Fruit fly (Drosophila melanogaster) whole organism, embryonic: Measurements from ENCODE around the gene wda.
A peak's percentile ranks its signal among the peaks of the same experiment; 100 is the strongest.

Source experiments
- Aef1 ChIP-seq: fragments of 200-800 bp; sonication (Bioruptor generic); IDR thresholded peaks from 3 replicates; pipeline ENCODE4 v1.3.6; 2022; ENCODE audit warnings: missing biosample characterization, missing genetic modification characterization
- BtbVII ChIP-seq: fragments of 200-800 bp; sonication (Bioruptor generic); optimal IDR thresholded peaks from 3 replicates; lab custom pipeline; 2017; ENCODE audit warnings: missing biosample characterization, mild to moderate bottlenecking, missing genetic modification characterization
- CG12071 ChIP-seq: fragments of 200-800 bp; sonication (Bioruptor generic); optimal IDR thresholded peaks from 3 replicates; lab custom pipeline; 2018; ENCODE audit warnings: missing biosample characterization, mild to moderate bottlenecking, missing genetic modification characterization
- CG12236 ChIP-seq: fragments of 200-800 bp; sonication (Bioruptor generic); optimal IDR thresholded peaks from 2 replicates; lab custom pipeline; 2016; ENCODE audit warnings: missing biosample characterization, missing genetic modification characterization
- CG1529 ChIP-seq: fragments of 200-800 bp; sonication (Bioruptor generic); optimal IDR thresholded peaks from 3 replicates; lab custom pipeline; 2018; ENCODE audit warnings: missing biosample characterization, missing genetic modification characterization
- CG1602 ChIP-seq: fragments of 200-800 bp; sonication (Bioruptor generic); optimal IDR thresholded peaks from 3 replicates; lab custom pipeline; 2016; ENCODE audit warnings: missing biosample characterization, missing genetic modification characterization
- CG18599 ChIP-seq: fragments of 200-800 bp; sonication (Bioruptor generic); optimal IDR thresholded peaks from 3 replicates; lab custom pipeline; 2017; ENCODE audit warnings: missing biosample characterization, missing genetic modification characterization, mild to moderate bottlenecking, moderate library complexity, missing genetic modification reagents
- CG2116 ChIP-seq: fragments of 200-800 bp; sonication (Bioruptor generic); optimal IDR thresholded peaks from 3 replicates; lab custom pipeline; 2018; ENCODE audit warnings: missing biosample characterization, mild to moderate bottlenecking, missing genetic modification characterization
- CG31441 ChIP-seq: fragments of 200-800 bp; sonication (Bioruptor generic); IDR thresholded peaks from 2 replicates; pipeline ENCODE4 v1.3.6; 2022; ENCODE audit warnings: missing biosample characterization, missing genetic modification characterization
- CG34224 ChIP-seq: fragments of 200-800 bp; sonication (Bioruptor generic); IDR thresholded peaks from 3 replicates; pipeline ENCODE4 v1.3.6; 2022; ENCODE audit warnings: missing biosample characterization, missing genetic modification characterization; ENCODE audit not compliant: partially characterized antibody
- CG34376 ChIP-seq: fragments of 200-800 bp; sonication (Bioruptor generic); optimal IDR thresholded peaks from 2 replicates; lab custom pipeline; 2018; ENCODE audit warnings: missing biosample characterization, mild to moderate bottlenecking, missing genetic modification characterization
- CG5953 ChIP-seq: fragments of 200-800 bp; sonication (Bioruptor generic); IDR thresholded peaks from 2 replicates; pipeline ENCODE4 v1.3.6; 2022; ENCODE audit warnings: missing biosample characterization, missing genetic modification characterization
- CG6254 ChIP-seq: fragments of 200-800 bp; sonication (Bioruptor generic); optimal IDR thresholded peaks from 3 replicates; lab custom pipeline; 2017; ENCODE audit warnings: mild to moderate bottlenecking, missing biosample characterization, missing genetic modification reagents, missing genetic modification characterization
- CG6791 ChIP-seq: fragments of 200-800 bp; sonication (Bioruptor generic); IDR thresholded peaks from 3 replicates; pipeline ENCODE4 v1.3.6; 2022; ENCODE audit warnings: missing biosample characterization, missing genetic modification characterization; ENCODE audit not compliant: partially characterized antibody
- CG7963 ChIP-seq: fragments of 200-800 bp; sonication (Bioruptor generic); IDR thresholded peaks from 3 replicates; pipeline ENCODE4 v1.3.6; 2022; ENCODE audit warnings: missing biosample characterization, missing genetic modification characterization; ENCODE audit not compliant: partially characterized antibody
- CG8388 ChIP-seq: fragments of 200-800 bp; sonication (Bioruptor generic); optimal IDR thresholded peaks from 2 replicates; lab custom pipeline; 2019; ENCODE audit warnings: missing biosample characterization, mild to moderate bottlenecking, missing genetic modification characterization, moderate library complexity
- CG9932 ChIP-seq: fragments of 200-800 bp; sonication (Bioruptor generic); IDR thresholded peaks from 2 replicates; pipeline ENCODE4 v1.3.6; 2022; ENCODE audit warnings: missing biosample characterization, missing genetic modification characterization
- CHES-1-like ChIP-seq: fragments of 200-800 bp; sonication (Bioruptor generic); optimal IDR thresholded peaks from 2 replicates; lab custom pipeline; 2016; ENCODE audit warnings: missing biosample characterization, missing genetic modification characterization
- Fer3 ChIP-seq: fragments of 200-800 bp; sonication (Bioruptor generic); optimal IDR thresholded peaks from 2 replicates; lab custom pipeline; 2018; ENCODE audit warnings: missing biosample characterization, mild to moderate bottlenecking, missing genetic modification characterization, moderate library complexity
- GATAe ChIP-seq: fragments of 200-800 bp; sonication (Bioruptor generic); conservative IDR thresholded peaks from 2 replicates; pipeline ENCODE4 v1.3.6; 2022; ENCODE audit warnings: missing biosample characterization, missing genetic modification characterization
- HHEX ChIP-seq: fragments of 200-800 bp; sonication (Bioruptor generic); optimal IDR thresholded peaks from 3 replicates; lab custom pipeline; 2017; ENCODE audit warnings: missing biosample characterization, mild to moderate bottlenecking, missing genetic modification characterization, missing genetic modification reagents
- HLH4C ChIP-seq: fragments of 200-800 bp; sonication (Bioruptor generic); IDR thresholded peaks from 3 replicates; pipeline ENCODE4 v1.3.6; 2022; ENCODE audit warnings: missing biosample characterization, missing genetic modification characterization; ENCODE audit not compliant: partially characterized antibody
- HmgZ ChIP-seq: fragments of 200-800 bp; sonication (Bioruptor generic); optimal IDR thresholded peaks from 2 replicates; lab custom pipeline; 2018; ENCODE audit warnings: missing biosample characterization, mild to moderate bottlenecking, missing genetic modification characterization
- Mes4 ChIP-seq: fragments of 200-800 bp; sonication (Bioruptor generic); optimal IDR thresholded peaks from 2 replicates; lab custom pipeline; 2016; ENCODE audit warnings: missing biosample characterization, missing genetic modification characterization
- NFAT ChIP-seq: fragments of 200-800 bp; sonication (Bioruptor generic); IDR thresholded peaks from 2 replicates; pipeline ENCODE4 v1.3.6; 2022; ENCODE audit warnings: missing biosample characterization, missing genetic modification characterization
- Rfx ChIP-seq: fragments of 200-800 bp; sonication (Bioruptor generic); IDR thresholded peaks from 2 replicates; pipeline ENCODE4 v1.3.6; 2022; ENCODE audit warnings: missing biosample characterization, missing genetic modification characterization
- Scr ChIP-seq: fragments of 200-800 bp; sonication (Bioruptor generic); IDR thresholded peaks from 2 replicates; pipeline ENCODE4 v1.3.6; 2022; ENCODE audit warnings: missing biosample characterization, missing genetic modification characterization; ENCODE audit not compliant: partially characterized antibody
- Sry-β ChIP-seq: fragments of 200-800 bp; sonication (Bioruptor generic); optimal IDR thresholded peaks from 2 replicates; lab custom pipeline; 2018; ENCODE audit warnings: missing biosample characterization, mild to moderate bottlenecking, missing genetic modification characterization, moderate library complexity
- Xrp1 ChIP-seq: fragments of 200-800 bp; sonication (Bioruptor generic); IDR thresholded peaks from 2 replicates; pipeline ENCODE4 v1.3.6; 2022; ENCODE audit warnings: missing biosample characterization, missing genetic modification characterization
- abd-A ChIP-seq: fragments of 200-800 bp; sonication (Bioruptor generic); optimal IDR thresholded peaks from 3 replicates; lab custom pipeline; 2019; ENCODE audit warnings: missing biosample characterization, mild to moderate bottlenecking, missing genetic modification characterization, moderate library complexity
- ara ChIP-seq: fragments of 200-800 bp; sonication (Bioruptor generic); IDR thresholded peaks from 2 replicates; pipeline ENCODE4 v1.3.6; 2022; ENCODE audit warnings: missing biosample characterization, missing genetic modification characterization
- bbx ChIP-seq: fragments of 200-800 bp; sonication (Bioruptor generic); IDR thresholded peaks from 2 replicates; pipeline ENCODE4 v1.3.6; 2022; ENCODE audit warnings: missing biosample characterization, missing genetic modification characterization; ENCODE audit not compliant: partially characterized antibody
- cwo ChIP-seq: fragments of 200-800 bp; sonication (Bioruptor generic); optimal IDR thresholded peaks from 3 replicates; lab custom pipeline; 2017; ENCODE audit warnings: missing biosample characterization, missing genetic modification characterization, mild to moderate bottlenecking, moderate library complexity, missing genetic modification reagents
- ems ChIP-seq: fragments of 200-800 bp; sonication (Bioruptor generic); optimal IDR thresholded peaks from 3 replicates; lab custom pipeline; 2016; ENCODE audit warnings: missing biosample characterization, missing genetic modification characterization
- fd102C ChIP-seq: fragments of 200-800 bp; sonication (Bioruptor generic); optimal IDR thresholded peaks from 2 replicates; lab custom pipeline; 2018; ENCODE audit warnings: missing biosample characterization, mild to moderate bottlenecking, missing genetic modification characterization, moderate library complexity
- gce ChIP-seq: fragments of 200-800 bp; sonication (Bioruptor generic); IDR thresholded peaks from 3 replicates; pipeline ENCODE4 v1.3.6; 2022; ENCODE audit warnings: missing biosample characterization, missing genetic modification characterization
- her ChIP-seq: fragments of 200-800 bp; sonication (Bioruptor generic); optimal IDR thresholded peaks from 2 replicates; lab custom pipeline; 2016; ENCODE audit warnings: missing biosample characterization, missing genetic modification characterization
- lab ChIP-seq: fragments of 200-800 bp; sonication (Bioruptor generic); optimal IDR thresholded peaks from 3 replicates; lab custom pipeline; 2017; ENCODE audit warnings: missing biosample characterization, missing genetic modification characterization, mild to moderate bottlenecking, moderate library complexity, missing genetic modification reagents
- pfk ChIP-seq: fragments of 200-800 bp; sonication (Bioruptor generic); optimal IDR thresholded peaks from 2 replicates; lab custom pipeline; 2018; ENCODE audit warnings: missing biosample characterization, mild to moderate bottlenecking, missing genetic modification characterization, moderate library complexity
- pros ChIP-seq: fragments of 200-800 bp; sonication (Bioruptor generic); optimal IDR thresholded peaks from 3 replicates; lab custom pipeline; 2019; ENCODE audit warnings: missing biosample characterization, mild to moderate bottlenecking, missing genetic modification characterization, moderate library complexity
- salm ChIP-seq: fragments of 200-800 bp; sonication (Bioruptor generic); optimal IDR thresholded peaks from 2 replicates; lab custom pipeline; 2018; ENCODE audit warnings: missing biosample characterization, mild to moderate bottlenecking, missing genetic modification characterization
- sc ChIP-seq, 3 experiments: fragments of >200 bp in 2 of 3; fragments of 200-800 bp in 1 of 3; sonication (Bioruptor generic) in 1 of 3; optimal IDR thresholded peaks; 2 replicates in 2 of 3; 3 replicates in 1 of 3; lab custom pipeline; 2017; ENCODE audit warnings: mild to moderate bottlenecking in 1 of 3, missing biosample characterization in 1 of 3, missing genetic modification characterization in 1 of 3, missing genetic modification reagents in 1 of 3
- sima ChIP-seq: fragments of 200-800 bp; sonication (Bioruptor generic); optimal IDR thresholded peaks from 2 replicates; lab custom pipeline; 2016; ENCODE audit warnings: missing biosample characterization, missing genetic modification characterization
- sob ChIP-seq: fragments of 200-800 bp; sonication (Bioruptor generic); IDR thresholded peaks from 2 replicates; pipeline ENCODE4 v1.3.6; 2022; ENCODE audit warnings: missing biosample characterization, missing genetic modification characterization
- twi ChIP-seq: fragments of 200-800 bp; optimal IDR thresholded peaks from 2 replicates; lab custom pipeline; 2019; ENCODE audit warnings: missing biosample characterization, mild to moderate bottlenecking, missing genetic modification characterization, moderate library complexity
- vvl ChIP-seq: fragments of 200-800 bp; sonication (Bioruptor generic); IDR thresholded peaks from 2 replicates; pipeline ENCODE4 v1.3.6; 2022; ENCODE audit warnings: missing biosample characterization, missing genetic modification characterization
- wdn ChIP-seq: fragments of 200-800 bp; sonication (Bioruptor generic); IDR thresholded peaks from 2 replicates; pipeline ENCODE4 v1.3.6; 2022; ENCODE audit warnings: missing biosample characterization, missing genetic modification characterization
- zen2 ChIP-seq: fragments of 200-800 bp; sonication (Bioruptor generic); IDR thresholded peaks from 3 replicates; pipeline ENCODE4 v1.3.6; 2022; ENCODE audit warnings: missing biosample characterization, missing genetic modification characterization; ENCODE audit not compliant: partially characterized antibody

The wda gene

dm6 chr3R:23226521-23227039 lies 31.3 kb downstream of the wda start, which contains the start of gene cnc (continued):
- no peak for TF ChIP-seq Sry-β (GFP tag; lab: Kevin White, UChicago)
- no peak for TF ChIP-seq Aef1 (GFP tag; lab: Robert Waterston, UW)
- peak; percentile 93 for TF ChIP-seq abd-A (tag; lab: Kevin White, UChicago)
- TF ChIP-seq CG12236: no peak
- TF ChIP-seq CG34224 (GFP tag; lab: Robert Waterston, UW): peak; percentile 63; the same call in 2 of the 3 replicates
- peak; percentile 32 for TF ChIP-seq pfk
- no peak for TF ChIP-seq CG6254
- TF ChIP-seq pros (GFP tag; lab: Kevin White, UChicago): no peak
- TF ChIP-seq HmgZ (tag; lab: Kevin White, UChicago): peak; percentile 51
- TF ChIP-seq NFAT: 0 out of 2 replicates have a peak, but pooled peaks have one; percentile 40
- TF ChIP-seq vvl (GFP tag; lab: Robert Waterston, UW): peak; percentile 70; the same call in 1 of the 2 replicates
- TF ChIP-seq HHEX: peak; percentile 44
- TF ChIP-seq cwo: peak; percentile 35
- TF ChIP-seq CG12071 (GFP tag; lab: Kevin White, UChicago): peak; percentile 63
- 0 out of 2 replicates have a peak, but pooled peaks have one; percentile 5 for TF ChIP-seq CG9932
- TF ChIP-seq CG1602 (GFP tag; lab: Kevin White, UChicago): no peak
- TF ChIP-seq zen2 (GFP tag; lab: Robert Waterston, UW): peak; percentile 80
- peak; percentile 92 for TF ChIP-seq CG34376
- TF ChIP-seq Fer3: no peak
- TF ChIP-seq salm (tag; lab: Kevin White, UChicago): peak; percentile 15
- no peak; the same call in 1 of the 2 replicates for TF ChIP-seq bbx (GFP tag; lab: Robert Waterston, UW)
- no peak for TF ChIP-seq CG1529 (GFP tag; lab: Kevin White, UChicago)
- TF ChIP-seq twi (tag; lab: Kevin White, UChicago): no peak
- TF ChIP-seq Scr (GFP tag; lab: Robert Waterston, UW): peak; percentile 41; the same call in 1 of the 2 replicates
- peak; percentile 54; the same call in 2 of the 3 replicates for TF ChIP-seq CG6791
- TF ChIP-seq GATAe: peak; percentile 50
- peak; percentile 61 for TF ChIP-seq lab
- no peak for TF ChIP-seq Mes4 (GFP tag; lab: Kevin White, UChicago)
- 0 out of 2 replicates have a peak, but pooled peaks have one; percentile 25 for TF ChIP-seq ara (GFP tag; lab: Robert Waterston, UW)
- TF ChIP-seq CG8388 (GFP tag; lab: Kevin White, UChicago): no peak
- TF ChIP-seq HLH4C (GFP tag; lab: Robert Waterston, UW): peak; percentile 7; the same call in 1 of the 3 replicates
- peak; percentile 2 for TF ChIP-seq ems (GFP tag; lab: Kevin White, UChicago)
- no peak for TF ChIP-seq sc (optimal IDR thresholded peaks at IDR 0.05; lab: Kevin White, UChicago)
- TF ChIP-seq sc (GFP tag; optimal IDR thresholded peaks at IDR 0.05; lab: Kevin White, UChicago): no peak
- TF ChIP-seq sob (GFP tag; lab: Robert Waterston, UW): peak; percentile 49; the same call in 1 of the 2 replicates
- TF ChIP-seq CG2116 (GFP tag; lab: Kevin White, UChicago): no peak
- TF ChIP-seq CG31441 (GFP tag; lab: Robert Waterston, UW): no peak; the same call in 1 of the 2 replicates
- peak; percentile 32; the same call in 1 of the 2 replicates for TF ChIP-seq Rfx
- peak; percentile 46 for TF ChIP-seq CG18599 (GFP tag; lab: Kevin White, UChicago)
- peak; percentile 14 for TF ChIP-seq her (GFP tag; lab: Kevin White, UChicago)
- TF ChIP-seq CG5953 (GFP tag; lab: Robert Waterston, UW): 0 out of 2 replicates have a peak, but pooled peaks have one; percentile 5
- no peak for TF ChIP-seq fd102C (GFP tag; lab: Kevin White, UChicago)
- no peak for TF ChIP-seq sima (GFP tag; lab: Kevin White, UChicago)
- no peak for TF ChIP-seq Xrp1 (GFP tag; lab: Robert Waterston, UW)
- TF ChIP-seq CG7963 (GFP tag; lab: Robert Waterston, UW): no peak
- TF ChIP-seq CHES-1-like (GFP tag; lab: Kevin White, UChicago): peak; percentile 51
- TF ChIP-seq wdn: peak; percentile 6; the same call in 1 of the 2 replicates
- TF ChIP-seq BtbVII: peak; percentile 18
- TF ChIP-seq gce (GFP tag; lab: Robert Waterston, UW): peak; percentile 72; the same call in 1 of the 3 replicates
